Worm (Caenorhabditis elegans): ENCODE results near the gene spp-13.
A peak's percentile ranks its signal among the peaks of the same experiment; 100 is the strongest.

DNA sequence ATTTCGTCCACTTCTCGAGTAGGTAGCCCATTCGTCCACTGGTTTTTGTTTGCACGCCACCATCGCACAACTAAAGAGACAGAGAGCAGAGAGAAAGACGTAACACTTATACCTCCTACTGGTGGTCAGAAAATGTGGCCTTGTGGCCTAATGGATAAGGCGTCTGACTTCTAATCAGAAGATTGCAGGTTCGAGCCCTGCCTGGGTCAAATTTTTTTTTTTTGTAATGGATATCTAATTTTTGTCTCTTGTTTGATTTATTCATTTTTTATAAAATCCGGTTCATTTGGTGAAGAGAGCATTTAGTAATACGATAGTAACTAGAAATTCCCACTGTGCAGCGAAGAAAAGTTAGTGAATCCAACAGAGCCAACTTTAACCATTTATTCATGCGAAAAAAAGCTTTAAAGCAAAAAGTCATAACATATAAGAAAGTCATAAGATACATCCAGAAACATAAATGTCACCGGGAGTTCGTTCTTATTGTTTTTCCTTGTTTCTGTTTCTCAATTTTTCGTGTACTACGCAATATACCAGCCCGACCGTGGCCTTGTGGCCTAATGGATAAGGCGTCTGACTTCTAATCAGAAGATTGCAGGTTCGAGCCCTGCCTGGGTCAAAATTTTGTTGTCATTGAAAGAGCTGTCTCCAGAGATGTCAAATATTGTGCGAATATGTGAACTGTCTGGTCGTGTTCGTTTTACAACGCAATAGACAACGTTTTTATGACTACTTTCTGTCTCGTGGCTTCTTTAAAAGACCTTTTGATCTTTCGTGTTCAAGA, 32.1 kb downstream of the spp-13 start:
- TF ChIP-seq him-1 (tag; optimal IDR thresholded peaks at IDR 0.05), result peak; percentile 53
- no peak for TF ChIP-seq W03F9.2 (tag; optimal IDR thresholded peaks at IDR 0.05)
